Worm (Caenorhabditis elegans) whole organism, L3 larva: ENCODE results near the gene clec-132.

Source experiments
- aly-2 ChIP-seq: fragments of 150-350 bp; optimal IDR thresholded peaks from 2 replicates; lab custom pipeline; 2014; ENCODE audit warnings: missing biosample characterization, missing genetic modification characterization
- ceh-9 ChIP-seq: sonication (generic microtip); optimal IDR thresholded peaks from 2 replicates; lab custom pipeline; 2018; ENCODE audit warnings: missing biosample characterization, missing genetic modification characterization
- elt-1 ChIP-seq: fragments of 150-350 bp; optimal IDR thresholded peaks from 2 replicates; lab custom pipeline; 2014; ENCODE audit warnings: missing biosample characterization, missing genetic modification characterization
- nhr-23 ChIP-seq: fragments of 150-350 bp; optimal IDR thresholded peaks from 2 replicates; lab custom pipeline; 2014; ENCODE audit warnings: missing biosample characterization, missing genetic modification reagents, missing genetic modification characterization
- nhr-237 ChIP-seq: fragments of 150-350 bp; optimal IDR thresholded peaks from 2 replicates; lab custom pipeline; 2014; ENCODE audit warnings: missing biosample characterization, missing genetic modification characterization
- nhr-28 ChIP-seq: fragments of 150-350 bp; optimal IDR thresholded peaks from 2 replicates; lab custom pipeline; 2014; ENCODE audit warnings: missing biosample characterization, missing genetic modification characterization
- nhr-43 ChIP-seq: sonication (generic microtip); optimal IDR thresholded peaks from 2 replicates; lab custom pipeline; 2016; ENCODE audit warnings: mild to moderate bottlenecking, missing genetic modification characterization, missing compliant biosample characterization; ENCODE audit not compliant: poor library complexity, severe bottlenecking
- pha-4 ChIP-seq: fragments of 150-350 bp; optimal IDR thresholded peaks from 2 replicates; lab custom pipeline; 2014; ENCODE audit warnings: missing biosample characterization, missing genetic modification reagents, missing genetic modification characterization
- sea-2 ChIP-seq: fragments of 150-350 bp; sonication (generic microtip); optimal IDR thresholded peaks from 4 replicates; lab custom pipeline; 2014; ENCODE audit warnings: missing biosample characterization, missing genetic modification reagents, missing genetic modification characterization
- unc-39 ChIP-seq: sonication (generic microtip); optimal IDR thresholded peaks from 4 replicates; lab custom pipeline; 2017; ENCODE audit warnings: missing biosample characterization, missing genetic modification characterization
- unc-62 ChIP-seq: fragments of 150-350 bp; sonication (generic microtip); optimal IDR thresholded peaks from 4 replicates; lab custom pipeline; 2014; ENCODE audit warnings: missing biosample characterization, missing genetic modification reagents, missing genetic modification characterization
- zag-1 ChIP-seq: fragments of 150-350 bp; optimal IDR thresholded peaks from 2 replicates; lab custom pipeline; 2014; ENCODE audit warnings: missing biosample characterization, missing genetic modification characterization

ce11 chrII:3540151-3540550 lies 36.7 kb upstream of the clec-132 start:
- TF ChIP-seq ceh-9, result no peak
- no peak for TF ChIP-seq zag-1
- no peak for TF ChIP-seq sea-2 (GFP tag; lab: Kevin White, UChicago)
- no peak for TF ChIP-seq elt-1
- no peak for TF ChIP-seq nhr-237 (tag; lab: Kevin White, UChicago)
- no peak for TF ChIP-seq nhr-23 (tag; lab: Kevin White, UChicago)
- no peak for TF ChIP-seq aly-2 (tag; lab: Kevin White, UChicago)
- no peak for TF ChIP-seq unc-39 (tag; lab: Kevin White, UChicago)
- TF ChIP-seq nhr-28 (tag; lab: Kevin White, UChicago), result no peak
- no peak for TF ChIP-seq nhr-43 (tag; lab: Kevin White, UChicago)
- no peak for TF ChIP-seq pha-4
- TF ChIP-seq unc-62 (GFP tag; lab: Kevin White, UChicago), result no peak
